Worm (Caenorhabditis elegans) whole organism, young adult: ENCODE data around the gene pqn-25.

ENCODE experiments used
- B0035.1 ChIP-seq: sonication (generic microtip); optimal IDR thresholded peaks from 2 replicates; lab custom pipeline; 2016; ENCODE audit warnings: missing genetic modification characterization, mild to moderate bottlenecking, missing compliant biosample characterization, missing genotype, missing genetic modification reagents
- C06A6.2 ChIP-seq: fragments of 200-800 bp; sonication (Bioruptor generic); conservative IDR thresholded peaks from 2 replicates; pipeline ENCODE4 v1.3.6; 2022; ENCODE audit warnings: missing genetic modification characterization, missing compliant biosample characterization
- C17E4.6 ChIP-seq: fragments of 200-800 bp; sonication (Bioruptor generic); IDR thresholded peaks from 2 replicates; pipeline ENCODE4 v1.3.6; 2022; ENCODE audit warnings: missing genetic modification reagents, missing genetic modification characterization, missing compliant biosample characterization
- F57C9.4 ChIP-seq: sonication (generic microtip); optimal IDR thresholded peaks from 2 replicates; lab custom pipeline; 2017; ENCODE audit warnings: mild to moderate bottlenecking, missing genetic modification characterization, missing compliant biosample characterization
- K12H6.12 ChIP-seq: fragments of 200-800 bp; sonication (Bioruptor generic); optimal IDR thresholded peaks from 2 replicates; lab custom pipeline; 2018; ENCODE audit warnings: mild to moderate bottlenecking, missing genetic modification characterization, missing compliant biosample characterization
- Y95B8A.8 ChIP-seq: fragments of 200-800 bp; sonication (Bioruptor generic); IDR thresholded peaks from 2 replicates; pipeline ENCODE4 v1.3.6; 2022; ENCODE audit warnings: missing genetic modification reagents, missing genetic modification characterization, missing compliant biosample characterization
- ceh-100 ChIP-seq: fragments of 200-800 bp; sonication (Bioruptor generic); IDR thresholded peaks from 2 replicates; pipeline ENCODE4 v1.3.6; 2022; ENCODE audit warnings: missing genetic modification reagents, missing genetic modification characterization, missing compliant biosample characterization
- ceh-27 ChIP-seq: fragments of 200-800 bp; sonication (Bioruptor generic); optimal IDR thresholded peaks from 2 replicates; lab custom pipeline; 2018; ENCODE audit warnings: mild to moderate bottlenecking, missing genetic modification characterization, moderate library complexity, missing compliant biosample characterization
- ceh-79 ChIP-seq: sonication (generic microtip); optimal IDR thresholded peaks from 2 replicates; lab custom pipeline; 2017; ENCODE audit warnings: mild to moderate bottlenecking, missing genetic modification characterization, missing compliant biosample characterization
- chd-7 ChIP-seq: sonication (generic microtip); optimal IDR thresholded peaks from 2 replicates; lab custom pipeline; 2016; ENCODE audit warnings: mild to moderate bottlenecking, missing genetic modification characterization, moderate library complexity, missing compliant biosample characterization
- dox-1 ChIP-seq: fragments of 200-800 bp; sonication (Bioruptor generic); IDR thresholded peaks from 2 replicates; pipeline ENCODE4 v1.3.6; 2022; ENCODE audit warnings: missing genetic modification reagents, missing genetic modification characterization, missing compliant biosample characterization
- dpff-1 ChIP-seq: sonication (generic microtip); optimal IDR thresholded peaks from 2 replicates; lab custom pipeline; 2017; ENCODE audit warnings: mild to moderate bottlenecking, missing genetic modification characterization, missing compliant biosample characterization
- ets-4 ChIP-seq: fragments of 200-800 bp; sonication (Bioruptor generic); optimal IDR thresholded peaks from 2 replicates; lab custom pipeline; 2018; ENCODE audit warnings: mild to moderate bottlenecking, missing genetic modification characterization, missing compliant biosample characterization
- fkh-3 ChIP-seq: sonication (generic microtip); optimal IDR thresholded peaks from 2 replicates; lab custom pipeline; 2016; ENCODE audit warnings: mild to moderate bottlenecking, missing genetic modification characterization, missing compliant biosample characterization
- gei-17 ChIP-seq: fragments of 200-800 bp; sonication (Bioruptor generic); optimal IDR thresholded peaks from 2 replicates; lab custom pipeline; 2018; ENCODE audit warnings: mild to moderate bottlenecking, missing genetic modification characterization, missing compliant biosample characterization
- hmg-1.2 ChIP-seq: fragments of 200-800 bp; sonication (Bioruptor generic); IDR thresholded peaks from 2 replicates; pipeline ENCODE4 v1.3.6; 2022; ENCODE audit warnings: missing genetic modification reagents, missing genetic modification characterization, missing compliant biosample characterization
- hrde-1 ChIP-seq: sonication (generic microtip); optimal IDR thresholded peaks from 2 replicates; lab custom pipeline; 2016; ENCODE audit warnings: missing genetic modification characterization, mild to moderate bottlenecking, missing compliant biosample characterization, moderate library complexity, missing genotype, missing genetic modification reagents, borderline replicate concordance
- let-526 ChIP-seq: fragments of 200-800 bp; sonication (Bioruptor generic); IDR thresholded peaks from 2 replicates; pipeline ENCODE4 v1.3.6; 2022; ENCODE audit warnings: missing genetic modification reagents, missing genetic modification characterization, missing compliant biosample characterization
- let-607 ChIP-seq, 2 experiments: fragments of 200-800 bp in 1 of 2; sonication (Bioruptor generic) in 1 of 2; sonication (generic microtip) in 1 of 2; optimal IDR thresholded peaks; 2 replicates each; lab custom pipeline; 2016 to 2018; ENCODE audit warnings: mild to moderate bottlenecking in 2 of 2, missing compliant biosample characterization in 2 of 2, missing genetic modification characterization in 2 of 2, moderate library complexity in 2 of 2, missing genotype in 1 of 2
- lir-1 ChIP-seq: fragments of 200-800 bp; sonication (Bioruptor generic); conservative IDR thresholded peaks from 2 replicates; pipeline ENCODE4 v1.3.6; 2022; ENCODE audit warnings: missing genetic modification reagents, missing genetic modification characterization, missing compliant biosample characterization
- lsy-27 ChIP-seq: sonication (generic microtip); optimal IDR thresholded peaks from 2 replicates; lab custom pipeline; 2017; ENCODE audit warnings: missing genetic modification characterization, mild to moderate bottlenecking, missing compliant biosample characterization, antibody characterized with exemption, missing genotype, borderline replicate concordance; ENCODE audit not compliant: insufficient read depth
- madf-10 ChIP-seq: sonication (generic microtip); optimal IDR thresholded peaks from 2 replicates; lab custom pipeline; 2016; ENCODE audit warnings: mild to moderate bottlenecking, missing genetic modification characterization, missing compliant biosample characterization
- mcd-1 ChIP-seq: fragments of 200-800 bp; sonication (Bioruptor generic); IDR thresholded peaks from 2 replicates; pipeline ENCODE4 v1.3.6; 2022; ENCODE audit warnings: missing genetic modification reagents, missing genetic modification characterization, missing compliant biosample characterization
- pbrm-1 ChIP-seq: fragments of 200-800 bp; sonication (Bioruptor generic); IDR thresholded peaks from 2 replicates; pipeline ENCODE4 v1.3.6; 2022; ENCODE audit warnings: missing genetic modification reagents, missing genetic modification characterization, missing compliant biosample characterization
- pha-4 ChIP-seq: fragments of 150-350 bp; sonication (generic microtip); optimal IDR thresholded peaks from 2 replicates; lab custom pipeline; 2014; ENCODE audit warnings: missing biosample characterization, missing genetic modification reagents, missing genetic modification characterization
- repo-1 ChIP-seq: sonication (generic microtip); optimal IDR thresholded peaks from 2 replicates; lab custom pipeline; 2017; ENCODE audit warnings: mild to moderate bottlenecking, missing genetic modification characterization, missing compliant biosample characterization
- sdz-38 ChIP-seq: sonication (generic microtip); optimal IDR thresholded peaks from 2 replicates; lab custom pipeline; 2016; ENCODE audit warnings: missing genotype, missing genetic modification characterization, missing compliant biosample characterization
- tlf-1 ChIP-seq: fragments of 200-800 bp; sonication (Bioruptor generic); optimal IDR thresholded peaks from 2 replicates; lab custom pipeline; 2018; ENCODE audit warnings: mild to moderate bottlenecking, missing genetic modification characterization, missing compliant biosample characterization
- unc-62 ChIP-seq: fragments of 150-350 bp; optimal IDR thresholded peaks from 2 replicates; lab custom pipeline; 2014; ENCODE audit warnings: missing biosample characterization, missing genetic modification reagents, missing genetic modification characterization
- xnd-1 ChIP-seq: sonication (generic microtip); optimal IDR thresholded peaks from 2 replicates; lab custom pipeline; 2016; ENCODE audit warnings: missing genotype, missing genetic modification reagents, missing genetic modification characterization, missing compliant biosample characterization
- zfh-2 ChIP-seq: fragments of 200-800 bp; sonication (Bioruptor generic); conservative IDR thresholded peaks from 2 replicates; pipeline ENCODE4 v1.3.6; 2022; ENCODE audit warnings: missing genetic modification reagents, missing genetic modification characterization, missing compliant biosample characterization
- zim-3 ChIP-seq: sonication (generic microtip); optimal IDR thresholded peaks from 2 replicates; lab custom pipeline; 2017; ENCODE audit warnings: mild to moderate bottlenecking, missing genetic modification characterization, moderate library complexity, missing compliant biosample characterization
- ztf-25 ChIP-seq: fragments of 200-800 bp; sonication (Bioruptor generic); IDR thresholded peaks from 2 replicates; pipeline ENCODE4 v1.3.6; 2022; ENCODE audit warnings: missing genetic modification reagents, missing genetic modification characterization, missing compliant biosample characterization
- ztf-3 ChIP-seq: fragments of 200-800 bp; sonication (Bioruptor generic); optimal IDR thresholded peaks from 2 replicates; lab custom pipeline; 2018; ENCODE audit warnings: mild to moderate bottlenecking, missing genetic modification characterization, missing compliant biosample characterization

The pqn-25 gene

DNA sequence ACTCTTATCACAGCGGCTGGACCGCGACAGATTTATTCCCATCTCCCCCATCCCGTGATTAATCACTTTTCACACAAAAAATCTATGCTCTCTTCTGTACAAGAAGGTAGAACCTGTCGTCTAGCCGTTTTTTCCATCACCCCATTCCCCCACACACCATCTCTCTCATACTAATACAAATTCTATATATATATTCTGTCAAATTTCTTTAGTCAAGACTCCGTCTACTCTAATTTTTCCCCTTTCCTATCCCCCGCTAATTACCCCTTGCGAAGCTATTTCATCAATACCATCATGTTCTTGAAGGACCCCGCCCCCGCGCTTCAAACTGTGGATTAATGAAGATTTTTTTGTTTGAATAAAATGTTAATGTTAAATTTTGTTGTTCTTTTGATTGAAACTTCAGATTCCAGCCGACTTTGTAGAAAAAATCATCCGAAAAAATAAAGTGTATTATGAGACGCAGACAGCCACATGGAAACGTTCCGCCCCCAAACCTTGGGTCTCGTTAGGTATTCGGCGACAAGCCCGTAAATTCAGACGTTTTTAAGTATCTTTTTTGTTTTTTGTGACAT is 6.3 kb downstream of the pqn-25 start (continued):
- TF ChIP-seq let-607 (tag; optimal IDR thresholded peaks at IDR 0.05; lab: Kevin White, UChicago) = peak in 1 of 2 experiments; percentile 49
- TF ChIP-seq lir-1 (GFP tag; lab: Robert Waterston, UW) = 0 out of 2 replicates have a peak, but pooled peaks have one; percentile 12
- TF ChIP-seq ceh-79 (tag; lab: Kevin White, UChicago) = peak; percentile 81
- peak; percentile 80 for TF ChIP-seq repo-1 (tag; lab: Kevin White, UChicago)
- TF ChIP-seq C17E4.6 (GFP tag; lab: Robert Waterston, UW) = no peak
- TF ChIP-seq gei-17 (GFP tag; lab: Kevin White, UChicago) = peak; percentile 62
- no peak for TF ChIP-seq ztf-25 (GFP tag; lab: Robert Waterston, UW)
- TF ChIP-seq chd-7 (tag; lab: Kevin White, UChicago) = peak; percentile 65
- TF ChIP-seq unc-62 (GFP tag; lab: Kevin White, UChicago) = no peak
- 0 out of 2 replicates have a peak, but pooled peaks have one; percentile 36 for TF ChIP-seq Y95B8A.8 (GFP tag; lab: Robert Waterston, UW)
- peak; percentile 37 for TF ChIP-seq fkh-3 (tag; lab: Kevin White, UChicago)
- peak; percentile 46 for TF ChIP-seq dpff-1 (tag; lab: Kevin White, UChicago)
- no peak for TF ChIP-seq ets-4
- TF ChIP-seq pbrm-1 = peak; percentile 57; the same call in 1 of the 2 replicates
- peak; percentile 50 for TF ChIP-seq madf-10 (tag; lab: Kevin White, UChicago)
- peak; percentile 48 for TF ChIP-seq ztf-3 (GFP tag; lab: Kevin White, UChicago)
- no peak for TF ChIP-seq lsy-27 (tag; lab: Kevin White, UChicago)
- peak; percentile 29 for TF ChIP-seq hrde-1 (tag; lab: Kevin White, UChicago)
- TF ChIP-seq mcd-1 (GFP tag; lab: Robert Waterston, UW) = peak; percentile 37; the same call in 1 of the 2 replicates
- peak; percentile 40 for TF ChIP-seq zim-3
- peak; percentile 1 for TF ChIP-seq tlf-1 (GFP tag; lab: Kevin White, UChicago)
- TF ChIP-seq xnd-1 (tag; lab: Kevin White, UChicago) = no peak
- peak; percentile 52 for TF ChIP-seq F57C9.4 (tag; lab: Kevin White, UChicago)

ce11 chrIII:5505474-5506022 is 6.9 kb downstream of the pqn-25 start:
- no peak for TF ChIP-seq madf-10 (tag; lab: Kevin White, UChicago)
- 0 out of 2 replicates have a peak, but pooled peaks have one; percentile 6 for TF ChIP-seq hmg-1.2
- no peak for TF ChIP-seq dox-1 (GFP tag; lab: Robert Waterston, UW)
- TF ChIP-seq pha-4 (tag; lab: Kevin White, UChicago) = no peak
- no peak for TF ChIP-seq B0035.1 (tag; lab: Kevin White, UChicago)
- TF ChIP-seq mcd-1 (GFP tag; lab: Robert Waterston, UW) = 0 out of 2 replicates have a peak, but pooled peaks have one; percentile 6
- TF ChIP-seq ceh-27 (GFP tag; lab: Kevin White, UChicago) = no peak
- TF ChIP-seq zfh-2 = peak; percentile 69
- TF ChIP-seq lsy-27 (tag; lab: Kevin White, UChicago) = no peak
- TF ChIP-seq let-526 (GFP tag; lab: Robert Waterston, UW) = no peak
- TF ChIP-seq gei-17 (GFP tag; lab: Kevin White, UChicago) = no peak
- TF ChIP-seq repo-1 (tag; lab: Kevin White, UChicago) = no peak
- TF ChIP-seq ceh-100 (GFP tag; lab: Robert Waterston, UW) = peak; percentile 26; the same call in 1 of the 2 replicates
- TF ChIP-seq zim-3 = no peak
- no peak for TF ChIP-seq C06A6.2 (GFP tag; lab: Robert Waterston, UW)
- TF ChIP-seq pbrm-1 = no peak
- no peak for TF ChIP-seq sdz-38 (tag; lab: Kevin White, UChicago)
- no peak for TF ChIP-seq K12H6.12 (tag; lab: Kevin White, UChicago)
- TF ChIP-seq, all 124 proteins: peak for 4
